Fruit fly (Drosophila melanogaster): ENCODE data around the gene CG14174.
A peak's percentile ranks its signal among the peaks of the same experiment; 100 is the strongest.

CG14174 gene

DNA sequence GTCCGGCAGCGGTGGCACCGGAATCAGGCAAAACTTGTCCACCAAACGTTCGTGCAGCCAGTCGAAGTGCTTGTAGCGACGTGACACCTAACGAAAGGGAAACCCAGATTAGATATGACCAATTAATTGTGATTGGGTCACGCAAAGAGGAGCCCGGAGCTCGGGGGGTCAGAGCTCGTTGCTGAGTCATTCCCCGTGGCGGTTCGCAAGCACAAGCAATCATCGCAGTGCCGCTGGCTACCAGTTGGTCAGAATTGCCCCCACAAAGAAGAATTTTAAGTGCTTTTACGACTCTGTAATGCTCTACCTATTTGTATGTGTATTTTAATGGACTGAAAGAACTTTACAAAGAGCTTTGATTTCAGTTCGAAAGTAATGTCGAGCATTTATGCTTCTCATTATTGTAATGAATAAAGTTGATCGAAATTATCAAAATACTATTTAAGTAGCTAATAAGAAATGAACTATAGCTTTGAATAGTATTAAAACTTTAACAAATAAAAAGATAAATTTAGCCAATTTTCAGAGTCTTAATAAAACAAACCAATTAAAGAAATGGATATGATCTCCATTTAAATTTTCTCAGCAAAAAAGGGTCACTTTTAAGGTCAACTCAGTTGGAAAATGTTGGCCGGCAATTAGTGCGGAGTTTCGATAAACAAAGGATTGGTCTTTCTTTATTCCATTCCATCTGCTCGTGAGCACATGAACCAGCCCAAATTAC lies 6.9 kb upstream of the CG14174 start:
- TF ChIP-seq CTCF (optimal IDR thresholded peaks at IDR 0.05) (no peak), CG8478 (optimal IDR thresholded peaks at IDR 0.05) (no peak)

- no peak for TF ChIP-seq CTCF (optimal IDR thresholded peaks at IDR 0.05)
- no peak for TF ChIP-seq CG8478 (optimal IDR thresholded peaks at IDR 0.05)
Measured at dm6 chr3L:9713383-9713827, 5.7 kb upstream of the CG14174 start, which contains the start of gene SH3PX1. SH3PX1 (minus strand) TSS chr3L:9713827.

DNA sequence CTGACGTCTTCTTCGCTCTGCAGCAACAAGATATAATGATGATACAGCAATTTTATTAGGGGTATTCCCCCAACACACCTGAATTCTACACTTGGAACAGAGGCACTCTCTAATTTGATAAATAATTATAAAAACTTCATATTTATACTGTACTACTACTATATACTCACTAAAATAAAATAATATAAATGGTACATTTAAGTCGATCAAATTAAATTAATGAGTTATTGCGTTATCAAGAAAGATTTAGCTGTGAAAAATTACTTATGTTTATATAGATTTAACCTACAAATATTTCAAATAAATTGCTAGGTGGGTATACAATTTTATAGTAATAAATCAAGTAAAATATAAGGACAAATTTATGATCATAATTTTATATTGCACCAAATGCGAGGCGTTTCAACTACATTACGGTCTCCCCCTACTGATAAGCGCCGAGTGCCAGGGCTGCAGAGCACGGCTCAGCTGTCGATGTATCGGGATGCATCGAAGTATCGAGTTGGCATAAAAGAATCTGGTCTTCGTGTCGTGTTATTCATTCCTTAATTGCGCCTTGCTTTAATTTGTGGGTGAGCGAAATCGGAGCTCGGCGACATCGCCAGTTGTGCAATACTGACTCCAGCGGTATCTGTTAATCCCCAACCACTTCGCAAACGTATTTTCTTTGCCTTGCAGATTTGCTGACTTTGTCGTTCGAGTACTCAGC lies 5.1 kb upstream of the CG14174 start, which contains the start of gene vsg:
vsg (plus strand) TSS at position 497 of the 709 bp plus-strand sequence.
- TF ChIP-seq CG8478 (optimal IDR thresholded peaks at IDR 0.05) (no peak), CTCF (optimal IDR thresholded peaks at IDR 0.05) (no peak)

dm6 chr3L:9714537-9715144 lies 4.5 kb upstream of the CG14174 start:
- TF ChIP-seq CG8478 (optimal IDR thresholded peaks at IDR 0.05) (no peak), CTCF (optimal IDR thresholded peaks at IDR 0.05) (no peak)

DNA sequence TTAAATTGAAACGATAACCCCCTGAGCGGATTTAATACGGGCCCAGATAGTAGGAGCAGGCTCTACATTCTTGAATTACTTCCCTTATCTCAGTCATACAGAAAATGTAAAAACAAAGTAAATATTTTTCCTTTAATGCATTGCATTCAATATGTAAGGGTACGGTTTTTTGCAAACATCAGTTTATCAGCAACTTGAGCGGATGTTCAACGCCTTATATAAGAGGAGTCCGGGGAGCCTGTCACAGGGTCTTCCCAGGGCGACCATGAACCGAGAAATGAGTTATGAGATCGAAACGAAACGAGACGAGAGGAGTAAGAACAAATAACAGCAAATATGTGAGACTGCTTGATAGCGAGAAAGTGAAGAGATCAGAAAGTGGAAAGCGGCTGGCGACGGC lies 2.5 kb upstream of the CG14174 start:
- no peak for TF ChIP-seq CG8478 (optimal IDR thresholded peaks at IDR 0.05)
- TF ChIP-seq CTCF (optimal IDR thresholded peaks at IDR 0.05) = no peak

DNA sequence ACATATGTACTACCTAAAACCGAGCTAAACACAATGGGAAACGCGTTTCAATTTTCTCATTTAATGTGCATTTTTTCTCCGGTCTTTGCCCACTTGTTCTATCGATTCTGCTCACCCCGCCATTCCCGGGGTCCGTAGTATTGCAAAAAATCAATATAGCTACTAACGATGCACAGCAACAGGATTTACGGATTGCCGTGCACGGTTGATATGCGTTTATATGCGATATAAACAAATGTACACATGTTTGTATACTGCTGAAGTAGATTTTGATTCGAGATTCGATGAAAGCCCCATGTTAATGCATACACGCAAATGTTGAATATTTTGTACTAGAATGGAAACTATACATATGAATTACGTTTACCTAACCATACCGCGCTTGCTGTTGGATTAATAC lies 2.0 kb upstream of the CG14174 start:
- TF ChIP-seq CG8478 (optimal IDR thresholded peaks at IDR 0.05) = no peak

DNA sequence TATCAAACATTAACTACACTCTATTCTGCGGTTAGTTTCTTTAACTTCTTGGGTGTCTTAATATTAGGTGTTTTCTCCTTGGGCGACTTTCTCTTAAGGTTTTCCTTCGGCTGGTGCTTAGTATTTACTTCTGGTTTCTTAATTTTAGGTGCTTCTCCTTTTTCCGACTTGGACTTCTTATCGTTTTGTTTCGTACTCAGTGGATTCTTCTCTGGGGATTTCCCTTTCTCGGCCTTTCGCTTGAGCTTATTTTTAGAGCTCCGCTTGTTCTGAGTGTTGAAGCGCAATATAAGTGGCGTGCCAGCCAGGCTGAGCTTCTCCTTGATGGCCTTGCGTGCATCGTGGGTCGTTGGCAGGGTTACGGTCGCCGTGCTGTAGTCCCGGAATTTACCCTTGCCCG lies 1.3 kb upstream of the CG14174 start:
- TF ChIP-seq CG8478 (optimal IDR thresholded peaks at IDR 0.05) = no peak

DNA sequence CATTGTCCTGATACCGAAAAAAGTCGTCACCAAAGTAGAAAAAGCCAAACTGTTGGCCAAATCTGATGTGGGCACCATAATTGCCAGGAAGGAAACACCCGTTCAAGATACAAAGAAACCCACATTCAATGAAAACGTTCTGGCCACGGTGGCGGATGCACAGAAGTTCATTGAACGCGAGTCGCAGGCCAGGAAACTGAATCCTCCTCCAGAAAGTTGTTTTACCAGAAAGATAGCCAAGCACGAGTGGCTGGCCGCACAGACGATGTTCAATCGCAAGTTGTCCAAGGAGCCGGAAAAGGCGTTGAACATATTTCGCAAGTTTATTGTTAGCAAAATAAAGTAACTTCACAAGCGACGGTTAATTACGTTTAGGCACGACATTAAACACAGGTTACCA lies 974 bp downstream of the CG14174 start:
- no peak for TF ChIP-seq CTCF (optimal IDR thresholded peaks at IDR 0.05)
- TF ChIP-seq CG8478 (optimal IDR thresholded peaks at IDR 0.05) = no peak

DNA sequence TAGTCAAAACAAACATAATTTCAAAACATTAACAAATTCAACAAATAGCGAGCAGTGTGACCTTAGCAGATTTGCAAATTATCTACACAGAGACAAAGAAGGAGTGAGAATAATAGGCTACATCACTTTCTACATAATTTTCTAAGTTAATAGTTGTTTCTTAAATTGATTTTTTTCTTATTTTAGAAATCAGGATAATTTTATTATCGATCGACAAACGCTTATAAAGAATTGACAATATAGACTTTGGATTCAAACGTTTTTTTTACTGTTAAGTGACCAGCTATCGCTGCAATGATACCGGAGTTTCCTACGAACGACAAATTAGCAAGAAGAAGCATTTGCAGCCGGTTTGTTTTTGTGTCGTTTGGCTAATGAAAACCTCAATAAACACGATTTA lies 4.0 kb downstream of the CG14174 start, which contains the start of the genes nbs and defl:
nbs (minus strand) TSS at position 87 of the 400 bp plus-strand sequence.
defl (plus strand) TSS at position 316 of the 400 bp plus-strand sequence.
- TF ChIP-seq CTCF (optimal IDR thresholded peaks at IDR 0.05) = no peak
- no peak for TF ChIP-seq CG8478 (optimal IDR thresholded peaks at IDR 0.05)

dm6 chr3L:9726707-9727106 lies 7.6 kb downstream of the CG14174 start, which contains the start of gene Naa60:
Naa60 (plus strand) TSS chr3L:9726895.
- peak in 1 of 2 experiments; percentile 29 for TF ChIP-seq CTCF (optimal IDR thresholded peaks at IDR 0.05)
- TF ChIP-seq CG8478 (optimal IDR thresholded peaks at IDR 0.05) = no peak

dm6 chr3L:9729795-9730421 lies 10.8 kb downstream of the CG14174 start, which contains the start of gene ATPsynB:
ATPsynB (plus strand) TSS chr3L:9729999.
- TF ChIP-seq CTCF (optimal IDR thresholded peaks at IDR 0.05) = peak in 1 of 2 experiments; percentile 25
- no peak for TF ChIP-seq CG8478 (optimal IDR thresholded peaks at IDR 0.05)

DNA sequence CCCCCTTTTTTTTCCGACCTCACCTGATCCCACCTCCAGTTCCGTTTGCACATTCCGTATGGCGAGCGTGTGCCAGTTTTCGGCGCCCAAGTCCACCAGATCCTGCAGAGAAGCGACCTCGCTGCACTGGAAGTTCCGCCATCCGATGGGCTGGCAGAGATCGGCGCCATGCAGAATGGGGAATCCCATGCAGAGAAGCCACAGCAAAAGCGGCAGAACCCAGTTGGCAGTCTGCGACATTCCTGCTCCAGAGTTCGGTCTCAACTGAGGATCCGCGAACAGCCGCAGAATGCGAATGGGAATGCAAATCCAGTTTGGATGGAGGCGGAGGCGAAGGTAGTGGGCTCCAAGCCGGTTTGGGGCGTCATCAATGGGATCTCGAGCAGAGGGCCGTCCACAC lies 14.4 kb downstream of the CG14174 start, which contains the start of gene CG6749:
CG6749 (minus strand) TSS at position 245 of the 400 bp plus-strand sequence.
- TF ChIP-seq CTCF (optimal IDR thresholded peaks at IDR 0.05) (no peak), CG8478 (optimal IDR thresholded peaks at IDR 0.05) (no peak)

DNA sequence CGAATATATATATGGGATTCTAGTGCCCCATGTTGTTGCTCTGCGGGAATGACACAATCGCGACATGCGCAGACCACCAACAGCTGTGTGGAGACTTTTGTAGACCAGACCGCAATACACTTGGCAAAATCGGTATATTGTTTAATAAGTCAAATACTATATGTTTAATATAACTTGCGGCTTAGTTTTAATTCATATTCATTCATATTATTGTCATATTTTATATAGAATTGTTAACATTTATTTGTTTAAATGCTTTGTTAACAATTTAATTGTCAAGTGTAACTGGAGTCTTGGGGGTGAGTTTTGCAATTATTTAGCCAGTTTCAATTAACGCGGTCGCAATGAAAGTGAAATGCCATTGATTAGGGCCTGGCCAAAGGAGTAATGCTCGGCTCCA lies 20.5 kb downstream of the CG14174 start:
- TF ChIP-seq CTCF (optimal IDR thresholded peaks at IDR 0.05) = no peak
- TF ChIP-seq CG8478 (optimal IDR thresholded peaks at IDR 0.05) = no peak

dm6 chr3L:9742342-9742741 lies 23.2 kb downstream of the CG14174 start:
- no peak for TF ChIP-seq CTCF (optimal IDR thresholded peaks at IDR 0.05)

DNA sequence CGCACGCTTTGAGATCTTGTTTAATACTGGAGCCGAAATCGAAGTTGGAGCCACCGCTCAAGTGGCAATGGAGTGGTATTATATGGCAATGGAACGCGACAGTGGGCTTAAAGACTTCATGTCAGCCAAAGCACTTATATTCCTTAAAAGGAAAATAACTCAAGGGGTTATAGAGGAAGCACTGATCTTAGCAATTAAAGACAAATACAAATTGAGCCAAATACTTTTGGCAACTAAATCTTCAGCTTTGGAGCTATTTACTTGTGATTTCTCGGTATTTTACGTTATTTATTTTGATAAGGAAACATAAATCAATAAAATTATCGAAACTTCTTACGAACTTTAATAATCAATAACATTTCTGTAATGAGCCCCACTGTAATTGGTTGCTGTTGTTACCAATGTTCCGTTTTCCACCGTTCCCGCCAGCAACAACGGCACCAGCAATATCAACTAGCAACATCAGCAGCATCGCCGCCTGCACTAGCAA lies 25.0 kb downstream of the CG14174 start:
- TF ChIP-seq CG8478 (optimal IDR thresholded peaks at IDR 0.05) = no peak
- TF ChIP-seq CTCF (optimal IDR thresholded peaks at IDR 0.05) = no peak
